Worm (Caenorhabditis elegans) whole organism, L4 larva: Measurements from ENCODE around the gene srh-38.
A peak's percentile ranks its signal among the peaks of the same experiment; 100 is the strongest.

ENCODE experiments used
- D1046.2 ChIP-seq: fragments of 200-800 bp; sonication (Bioruptor generic); IDR thresholded peaks from 2 replicates; pipeline ENCODE4 v1.3.6; 2022; ENCODE audit warnings: missing genetic modification characterization, missing compliant biosample characterization
- F26F4.8 ChIP-seq: fragments of 200-800 bp; sonication (Bioruptor generic); conservative IDR thresholded peaks from 2 replicates; pipeline ENCODE4 v1.3.6; 2022; ENCODE audit warnings: missing genetic modification characterization, missing compliant biosample characterization
- F37D6.2 ChIP-seq: sonication (generic microtip); optimal IDR thresholded peaks from 2 replicates; lab custom pipeline; 2016; ENCODE audit warnings: mild to moderate bottlenecking, missing genetic modification characterization, missing compliant biosample characterization
- R02D3.7 ChIP-seq: fragments of 150-350 bp; sonication (generic microtip); optimal IDR thresholded peaks from 3 replicates; lab custom pipeline; 2014; ENCODE audit warnings: missing biosample characterization, missing genetic modification characterization
- T20F7.1 ChIP-seq: fragments of 200-800 bp; sonication (Bioruptor generic); optimal IDR thresholded peaks from 2 replicates; lab custom pipeline; 2018; ENCODE audit warnings: mild to moderate bottlenecking, missing genetic modification characterization, missing compliant biosample characterization
- Y105C5A.15 ChIP-seq: fragments of 200-800 bp; sonication (Bioruptor generic); IDR thresholded peaks from 2 replicates; pipeline ENCODE4 v1.3.6; 2022; ENCODE audit warnings: missing genetic modification characterization, missing compliant biosample characterization
- Y75B8A.6 ChIP-seq: fragments of 200-800 bp; sonication (Bioruptor generic); IDR thresholded peaks from 2 replicates; pipeline ENCODE4 v1.3.6; 2022; ENCODE audit warnings: missing genetic modification reagents, missing genetic modification characterization, missing compliant biosample characterization
- ZK546.5 ChIP-seq, 2 experiments: sonication (generic microtip); optimal IDR thresholded peaks; 2 replicates each; lab custom pipeline; 2017; ENCODE audit warnings: missing biosample characterization in 2 of 2, missing genetic modification characterization in 2 of 2
- aha-1 ChIP-seq: fragments of 150-350 bp; peaks from one replicate; lab custom pipeline; 2014; ENCODE audit warnings: missing biosample characterization, missing genetic modification characterization
- arid-1 ChIP-seq: fragments of 200-800 bp; sonication (Bioruptor generic); conservative IDR thresholded peaks from 2 replicates; pipeline ENCODE4 v1.3.6; 2022; ENCODE audit warnings: missing genetic modification reagents, missing genetic modification characterization, missing compliant biosample characterization
- ceh-20 ChIP-seq: fragments of 200-800 bp; sonication (Bioruptor generic); IDR thresholded peaks from 2 replicates; pipeline ENCODE4 v1.3.6; 2022; ENCODE audit warnings: missing genetic modification reagents, missing genetic modification characterization, missing compliant biosample characterization
- ceh-32 ChIP-seq: sonication (generic microtip); optimal IDR thresholded peaks from 2 replicates; lab custom pipeline; 2016; ENCODE audit warnings: mild to moderate bottlenecking, missing genetic modification characterization, missing compliant biosample characterization; ENCODE audit not compliant: poor library complexity
- ceh-82 ChIP-seq: sonication (generic microtip); optimal IDR thresholded peaks from 2 replicates; lab custom pipeline; 2017; ENCODE audit warnings: missing biosample characterization, missing genetic modification characterization
- ctbp-1 ChIP-seq: fragments of 200-800 bp; sonication (Bioruptor generic); IDR thresholded peaks from 2 replicates; pipeline ENCODE4 v1.3.6; 2022; ENCODE audit warnings: missing genetic modification reagents, missing genetic modification characterization, missing compliant biosample characterization
- daf-16 ChIP-seq, 3 experiments: sonication (generic microtip); optimal IDR thresholded peaks; 2 replicates each; lab custom pipeline; 2016 to 2017; ENCODE audit warnings: missing genetic modification characterization in 3 of 3, missing genetic modification reagents in 3 of 3, mild to moderate bottlenecking in 2 of 3, missing compliant biosample characterization in 2 of 3, missing biosample characterization in 1 of 3, moderate library complexity in 1 of 3
- duxl-1 ChIP-seq: sonication (generic microtip); optimal IDR thresholded peaks from 2 replicates; lab custom pipeline; 2016; ENCODE audit warnings: mild to moderate bottlenecking, missing genetic modification characterization, moderate library complexity, missing compliant biosample characterization; ENCODE audit not compliant: poor library complexity
- gei-8 ChIP-seq: fragments of 200-800 bp; sonication (Bioruptor generic); optimal IDR thresholded peaks from 2 replicates; lab custom pipeline; 2018; ENCODE audit warnings: mild to moderate bottlenecking, missing genetic modification characterization, missing compliant biosample characterization
- hif-1 ChIP-seq, 2 experiments: sonication (generic microtip); optimal IDR thresholded peaks; 2 replicates each; lab custom pipeline; 2016 to 2017; ENCODE audit warnings: missing compliant biosample characterization in 2 of 2, missing genetic modification characterization in 2 of 2, missing genetic modification reagents in 2 of 2, missing genotype in 2 of 2, mild to moderate bottlenecking in 1 of 2
- lin-29 ChIP-seq: fragments of 200-800 bp; sonication (Bioruptor generic); IDR thresholded peaks from 2 replicates; pipeline ENCODE4 v1.3.6; 2022; ENCODE audit warnings: missing genetic modification reagents, missing genetic modification characterization, missing compliant biosample characterization
- lin-38 ChIP-seq: fragments of 200-800 bp; sonication (Bioruptor generic); IDR thresholded peaks from 2 replicates; pipeline ENCODE4 v1.3.6; 2022; ENCODE audit warnings: missing genetic modification reagents, missing genetic modification characterization, missing compliant biosample characterization
- lin-39 ChIP-seq: fragments of 150-350 bp; optimal IDR thresholded peaks from 2 replicates; lab custom pipeline; 2014; ENCODE audit warnings: missing biosample characterization, missing genetic modification reagents, missing genetic modification characterization
- mdt-29 ChIP-seq: fragments of 200-800 bp; sonication (Bioruptor generic); IDR thresholded peaks from 2 replicates; pipeline ENCODE4 v1.3.6; 2022; ENCODE audit warnings: missing genetic modification reagents, missing genetic modification characterization, missing compliant biosample characterization
- nhr-102 ChIP-seq: sonication (generic microtip); optimal IDR thresholded peaks from 2 replicates; lab custom pipeline; 2016; ENCODE audit warnings: mild to moderate bottlenecking, missing genetic modification characterization, moderate library complexity, missing compliant biosample characterization
- nhr-237 ChIP-seq: sonication (generic microtip); optimal IDR thresholded peaks from 2 replicates; lab custom pipeline; 2017; ENCODE audit warnings: missing biosample characterization, missing genetic modification characterization
- nhr-28 ChIP-seq: fragments of 150-350 bp; optimal IDR thresholded peaks from 2 replicates; lab custom pipeline; 2014; ENCODE audit warnings: missing biosample characterization, missing genetic modification characterization
- nhr-76 ChIP-seq: fragments of 150-350 bp; optimal IDR thresholded peaks from 2 replicates; lab custom pipeline; 2014; ENCODE audit warnings: missing biosample characterization, missing genetic modification characterization
- nhr-77 ChIP-seq: fragments of 150-350 bp; optimal IDR thresholded peaks from 2 replicates; lab custom pipeline; 2014; ENCODE audit warnings: missing biosample characterization, missing genetic modification characterization
- php-3 ChIP-seq: fragments of 200-800 bp; sonication (Bioruptor generic); IDR thresholded peaks from 2 replicates; pipeline ENCODE4 v1.3.6; 2022; ENCODE audit warnings: missing genetic modification reagents, missing genetic modification characterization, missing compliant biosample characterization
- pqm-1 ChIP-seq: sonication (generic microtip); optimal IDR thresholded peaks from 2 replicates; lab custom pipeline; 2017; ENCODE audit warnings: missing biosample characterization, missing genetic modification characterization
- saeg-2 ChIP-seq: fragments of 200-800 bp; sonication (Bioruptor generic); IDR thresholded peaks from 2 replicates; pipeline ENCODE4 v1.3.6; 2022; ENCODE audit warnings: missing genetic modification reagents, missing genetic modification characterization, missing compliant biosample characterization
- set-16 ChIP-seq: fragments of 200-800 bp; sonication (Bioruptor generic); IDR thresholded peaks from 2 replicates; pipeline ENCODE4 v1.3.6; 2022; ENCODE audit warnings: missing genetic modification reagents, missing genetic modification characterization, missing compliant biosample characterization
- skn-1 ChIP-seq: fragments of 150-350 bp; optimal IDR thresholded peaks from 2 replicates; lab custom pipeline; 2014; ENCODE audit warnings: missing biosample characterization, missing genetic modification characterization
- snpc-4 ChIP-seq: fragments of 150-350 bp; optimal IDR thresholded peaks from 2 replicates; lab custom pipeline; 2014; ENCODE audit warnings: missing biosample characterization, missing genetic modification characterization
- spr-3 ChIP-seq: fragments of 200-800 bp; sonication (Bioruptor generic); optimal IDR thresholded peaks from 2 replicates; lab custom pipeline; 2018; ENCODE audit warnings: mild to moderate bottlenecking, missing genetic modification characterization, missing compliant biosample characterization
- tra-1 ChIP-seq: fragments of 200-800 bp; sonication (Bioruptor generic); IDR thresholded peaks from 2 replicates; pipeline ENCODE4 v1.3.6; 2022; ENCODE audit warnings: missing genetic modification reagents, missing genetic modification characterization, missing compliant biosample characterization
- unc-130 ChIP-seq: sonication (generic microtip); optimal IDR thresholded peaks from 2 replicates; lab custom pipeline; 2016; ENCODE audit warnings: missing genetic modification reagents, missing genetic modification characterization, missing compliant biosample characterization
- zag-1 ChIP-seq: fragments of 150-350 bp; optimal IDR thresholded peaks from 2 replicates; lab custom pipeline; 2014; ENCODE audit warnings: missing biosample characterization, missing genetic modification characterization
- zfp-3 ChIP-seq: fragments of 200-800 bp; sonication (Bioruptor generic); conservative IDR thresholded peaks from 2 replicates; pipeline ENCODE4 v1.3.6; 2022; ENCODE audit warnings: missing genetic modification reagents, missing genetic modification characterization, missing compliant biosample characterization
- zip-11 ChIP-seq: fragments of 200-800 bp; sonication (Bioruptor generic); IDR thresholded peaks from 2 replicates; pipeline ENCODE4 v1.3.6; 2022; ENCODE audit warnings: missing genetic modification characterization, missing compliant biosample characterization
- zip-2 ChIP-seq: fragments of 150-350 bp; optimal IDR thresholded peaks from 2 replicates; lab custom pipeline; 2014; ENCODE audit warnings: missing biosample characterization, missing genetic modification characterization

Gene srh-38

DNA sequence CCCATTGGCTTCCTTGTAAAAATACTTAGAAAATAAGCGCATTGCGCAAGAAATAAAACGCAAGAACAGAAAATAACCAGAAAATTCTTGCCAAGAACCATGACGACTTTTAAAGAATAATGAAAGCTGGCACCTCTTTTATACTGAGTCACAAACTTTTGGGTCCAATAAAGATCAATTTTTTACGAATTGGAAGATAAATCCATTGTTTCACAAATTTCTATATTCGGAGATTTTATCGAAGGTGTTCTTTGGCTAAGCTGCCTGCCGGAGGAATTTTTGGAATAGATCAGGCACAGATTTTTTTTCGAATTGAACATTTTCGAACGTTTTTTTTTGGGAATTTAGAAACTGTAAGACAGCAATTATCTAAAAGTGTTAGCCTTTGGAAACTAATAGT, 9.6 kb downstream of the srh-38 start, which contains the start of gene C31B8.9:
Gene C31B8.9, minus strand, starts transcription at position 101 of the 400 bp plus-strand sequence.
- peak; percentile 79 for TF ChIP-seq aha-1 (tag; lab: Kevin White, UChicago)
- no peak for TF ChIP-seq arid-1 (GFP tag; lab: Robert Waterston, UW)

DNA sequence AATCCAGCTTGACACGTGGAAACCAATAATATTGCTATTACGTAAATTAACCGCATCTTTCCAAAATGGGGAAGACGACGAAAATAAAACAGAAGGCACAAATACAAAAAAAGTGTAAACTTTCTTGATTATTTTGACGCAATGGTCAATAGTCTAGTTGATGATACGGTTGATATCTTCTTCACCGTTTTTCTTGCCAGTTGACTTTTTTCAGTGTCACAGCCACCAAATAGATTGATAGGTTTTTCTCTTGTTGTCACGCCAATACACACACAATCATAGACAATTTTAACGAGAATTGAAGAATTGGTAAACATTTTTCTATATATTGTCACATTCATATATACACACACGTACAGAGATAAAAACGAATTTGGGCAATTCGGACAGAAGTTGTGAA, 13.0 kb downstream of the srh-38 start, which contains the start of gene zmp-3:
Gene zmp-3, minus strand, starts transcription at position 101 of the 400 bp plus-strand sequence.
- TF ChIP-seq nhr-28 (peak; percentile 28), gei-8 (GFP tag; lab: Kevin White, UChicago) (no peak)
- TF ChIP-seq, all 104 proteins: peak for 1

DNA sequence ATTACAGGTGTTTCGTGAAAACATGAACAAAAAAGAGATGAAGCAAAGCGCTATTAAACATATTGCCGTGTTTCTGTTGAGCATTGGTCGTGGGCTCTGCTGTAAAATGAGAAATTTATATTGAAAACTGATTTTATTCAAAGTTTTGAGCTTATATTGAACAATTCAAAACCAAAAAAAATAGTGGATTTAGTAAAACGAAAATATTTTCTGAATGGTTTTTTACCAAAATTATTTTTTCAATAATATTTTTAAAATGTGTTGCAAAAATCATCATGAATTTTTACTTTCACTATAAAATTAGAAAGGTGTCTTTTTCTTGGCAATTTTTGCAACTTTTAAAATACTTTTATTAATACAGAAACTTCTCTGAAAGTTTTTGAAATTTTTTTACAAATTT, 19.3 kb downstream of the srh-38 start, which contains the start of gene C31B8.7:
Gene C31B8.7, minus strand, starts transcription at position 101 of the 400 bp plus-strand sequence.
- TF ChIP-seq nhr-237 (tag; lab: Kevin White, UChicago) (no peak), nhr-102 (tag; lab: Kevin White, UChicago) (no peak), aha-1 (tag; lab: Kevin White, UChicago) (no peak), snpc-4 (tag; lab: Kevin White, UChicago) (no peak), F37D6.2 (tag; lab: Kevin White, UChicago) (no peak), daf-16 (GFP tag; optimal IDR thresholded peaks at IDR 0.05; lab: Kevin White, UChicago) (no peak), daf-16 (tag; optimal IDR thresholded peaks at IDR 0.05; lab: Kevin White, UChicago) (no peak), mdt-29 (GFP tag; lab: Robert Waterston, UW) (no peak), duxl-1 (tag; lab: Kevin White, UChicago) (no peak)

DNA sequence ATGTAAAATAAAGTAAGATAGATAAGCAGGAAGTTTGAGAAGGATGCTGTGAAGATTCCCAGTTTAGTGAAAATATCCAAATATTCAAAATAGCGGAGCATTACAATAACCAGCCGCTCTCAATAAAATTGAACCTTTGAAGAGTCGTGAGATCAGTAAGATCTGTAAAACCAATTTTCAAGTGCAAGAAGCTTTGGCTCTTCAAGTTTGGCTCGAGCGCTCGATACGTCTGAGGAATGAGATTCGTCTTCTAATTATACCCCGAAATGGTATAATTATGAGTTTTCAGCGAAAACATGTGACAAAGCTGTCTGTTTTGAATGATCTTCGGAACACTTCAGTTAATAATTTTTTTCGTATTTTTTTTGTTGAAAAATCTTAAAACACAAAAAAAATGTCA, 22.6 kb downstream of the srh-38 start, which contains the start of gene str-46:
Gene str-46, minus strand, starts transcription at position 101 of the 400 bp plus-strand sequence.
- TF ChIP-seq lin-29 (GFP tag; lab: Robert Waterston, UW), result no peak
- no peak for TF ChIP-seq aha-1 (tag; lab: Kevin White, UChicago)
- TF ChIP-seq ceh-82, result no peak
- TF ChIP-seq zfp-3 (GFP tag; lab: Robert Waterston, UW), result no peak
- no peak for TF ChIP-seq ZK546.5 (tag; optimal IDR thresholded peaks at IDR 0.05; lab: Kevin White, UChicago)
- no peak for TF ChIP-seq zag-1 (tag; lab: Kevin White, UChicago)
- TF ChIP-seq Y75B8A.6 (GFP tag; lab: Robert Waterston, UW), result no peak
- no peak for TF ChIP-seq unc-130 (GFP tag; lab: Kevin White, UChicago)

DNA sequence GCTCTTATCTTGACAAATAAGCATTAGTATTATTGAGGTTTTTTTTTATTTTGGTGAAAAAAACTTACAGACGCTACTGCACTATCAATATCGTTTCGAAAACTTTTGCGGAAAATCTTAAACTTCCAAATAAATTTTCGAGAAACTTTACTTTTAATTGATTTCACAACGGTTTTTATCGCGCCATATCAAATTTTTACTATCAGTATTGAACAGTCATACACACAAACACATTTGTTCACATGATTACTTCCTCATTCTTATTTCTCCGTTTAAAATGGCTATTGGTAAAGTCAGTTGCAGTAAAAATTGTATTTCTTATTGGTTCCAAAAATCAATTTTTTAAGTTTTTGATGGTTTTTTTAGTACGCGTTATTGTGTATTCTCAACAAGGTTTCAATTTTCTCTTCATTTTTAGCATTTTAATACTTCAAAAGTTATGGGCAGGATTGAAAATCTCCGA, 26.3 kb downstream of the srh-38 start, which contains the start of gene pals-32:
Gene pals-32, plus strand, starts transcription at position 413 of the 463 bp plus-strand sequence.
- TF ChIP-seq pqm-1 (tag; lab: Kevin White, UChicago), result peak; percentile 69
- no peak for TF ChIP-seq nhr-102 (tag; lab: Kevin White, UChicago)
- peak; percentile 55 for TF ChIP-seq nhr-28
- no peak for TF ChIP-seq ceh-20 (GFP tag; lab: Robert Waterston, UW)
- TF ChIP-seq zip-11, result no peak
- no peak for TF ChIP-seq saeg-2 (GFP tag; lab: Robert Waterston, UW)
- no peak for TF ChIP-seq F26F4.8 (GFP tag; lab: Robert Waterston, UW)
- no peak for TF ChIP-seq ctbp-1
- no peak for TF ChIP-seq nhr-77 (tag; lab: Kevin White, UChicago)
- TF ChIP-seq zip-2 (tag; lab: Kevin White, UChicago), result no peak
- TF ChIP-seq hif-1 (tag; optimal IDR thresholded peaks at IDR 0.05; lab: Kevin White, UChicago), result no peak
- no peak for TF ChIP-seq ceh-32 (tag; lab: Kevin White, UChicago)
- no peak; the same call in 1 of the 2 replicates for TF ChIP-seq php-3 (GFP tag; lab: Robert Waterston, UW)
- no peak for TF ChIP-seq D1046.2
- TF ChIP-seq nhr-76 (tag; lab: Kevin White, UChicago), result no peak
- no peak for TF ChIP-seq daf-16 (GFP tag; optimal IDR thresholded peaks at IDR 0.05; lab: Kevin White, UChicago)
- TF ChIP-seq daf-16 (tag; optimal IDR thresholded peaks at IDR 0.05; lab: Kevin White, UChicago), result peak; percentile 62
- TF ChIP-seq set-16 (GFP tag; lab: Robert Waterston, UW), result no peak
- no peak for TF ChIP-seq spr-3 (GFP tag; lab: Kevin White, UChicago)
- no peak for TF ChIP-seq T20F7.1 (GFP tag; lab: Kevin White, UChicago)
- TF ChIP-seq R02D3.7 (tag; lab: Kevin White, UChicago), result no peak
- no peak for TF ChIP-seq tra-1
- TF ChIP-seq lin-39, result no peak
- no peak for TF ChIP-seq lin-38 (GFP tag; lab: Robert Waterston, UW)
- no peak for TF ChIP-seq skn-1 (tag; lab: Kevin White, UChicago)
- no peak for TF ChIP-seq Y105C5A.15 (GFP tag; lab: Robert Waterston, UW)
